Worm (Caenorhabditis elegans): ENCODE measurements around the gene K08H10.6.

DNA sequence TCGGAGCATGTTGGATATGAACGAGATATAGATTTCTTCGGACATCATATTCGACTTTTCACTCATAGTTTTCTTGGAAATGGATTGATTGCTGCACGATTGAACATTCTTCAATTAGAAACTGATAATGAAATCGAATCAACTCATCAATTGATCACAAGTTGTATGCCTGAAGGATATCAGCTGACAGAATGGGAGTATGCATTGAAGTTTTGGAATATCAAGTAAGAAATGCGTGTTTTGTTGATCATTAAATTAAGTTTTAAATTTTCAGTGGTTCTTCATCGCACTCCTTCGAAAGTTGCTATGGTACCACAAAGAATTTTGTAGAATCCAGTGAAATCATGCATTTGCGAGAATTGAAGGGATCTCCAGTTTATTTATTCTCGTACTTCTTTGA is 10.7 kb upstream of the K08H10.6 start:
- no peak for TF ChIP-seq nhr-10 (tag; optimal IDR thresholded peaks at IDR 0.05)
- TF ChIP-seq daf-16 (GFP tag; optimal IDR thresholded peaks at IDR 0.05), result no peak
- no peak for TF ChIP-seq daf-16 (tag; optimal IDR thresholded peaks at IDR 0.05)
- no peak for TF ChIP-seq pqm-1 (tag; optimal IDR thresholded peaks at IDR 0.05)
- no peak for TF ChIP-seq lsy-2 (tag; optimal IDR thresholded peaks at IDR 0.05)
- TF ChIP-seq Y75B8A.6 (GFP tag; IDR thresholded peaks at IDR 0.05), result no peak
- TF ChIP-seq unc-39 (tag; optimal IDR thresholded peaks at IDR 0.05), result no peak
- no peak for TF ChIP-seq mxl-3 (GFP tag; optimal IDR thresholded peaks at IDR 0.05)
- TF ChIP-seq lin-15B (tag; optimal IDR thresholded peaks at IDR 0.05), result no peak
- no peak for TF ChIP-seq lin-39 (tag; optimal IDR thresholded peaks at IDR 0.05)
- no peak for TF ChIP-seq T26A8.4 (GFP tag; IDR thresholded peaks at IDR 0.05)
- TF ChIP-seq zip-2 (tag; optimal IDR thresholded peaks at IDR 0.05), result no peak
- no peak for TF ChIP-seq fkh-10 (GFP tag; optimal IDR thresholded peaks at IDR 0.05)
- TF ChIP-seq egl-43 (GFP tag; IDR thresholded peaks at IDR 0.05), result no peak
- no peak for TF ChIP-seq mes-2 (tag; optimal IDR thresholded peaks at IDR 0.05; ENCODE audit: poor library complexity, severe bottlenecking)
